Fruit fly (Drosophila melanogaster) whole organism, pupa: ENCODE data around the gene Bacc.

Experiments used
- CG10348 ChIP-seq: fragments of 200-800 bp; sonication (Bioruptor generic); IDR thresholded peaks from 2 replicates; pipeline ENCODE4 v1.3.6; 2022; ENCODE audit warnings: missing biosample characterization, missing genetic modification characterization
- CG12605 ChIP-seq: fragments of 200-800 bp; sonication (Bioruptor generic); IDR thresholded peaks from 2 replicates; pipeline ENCODE4 v1.3.6; 2022; ENCODE audit warnings: missing biosample characterization, missing genetic modification characterization
- CG13204 ChIP-seq: fragments of 200-800 bp; sonication (Bioruptor generic); optimal IDR thresholded peaks from 2 replicates; lab custom pipeline; 2018; ENCODE audit warnings: missing biosample characterization, mild to moderate bottlenecking, missing genetic modification characterization, moderate library complexity
- CG14655 ChIP-seq: fragments of 200-800 bp; sonication (Bioruptor generic); optimal IDR thresholded peaks from 3 replicates; lab custom pipeline; 2017; ENCODE audit warnings: mild to moderate bottlenecking, missing biosample characterization, missing genetic modification reagents, missing genetic modification characterization
- CG15710 ChIP-seq: fragments of 200-800 bp; sonication (Bioruptor generic); optimal IDR thresholded peaks from 2 replicates; lab custom pipeline; 2018; ENCODE audit warnings: missing biosample characterization, mild to moderate bottlenecking, missing genetic modification characterization, moderate library complexity
- CG17806 ChIP-seq: fragments of 200-800 bp; sonication (Bioruptor generic); optimal IDR thresholded peaks from 2 replicates; lab custom pipeline; 2018; ENCODE audit warnings: missing biosample characterization, mild to moderate bottlenecking, missing genetic modification characterization, moderate library complexity
- CG32121 ChIP-seq: fragments of 200-800 bp; sonication (Bioruptor generic); IDR thresholded peaks from 2 replicates; pipeline ENCODE4 v1.3.6; 2022; ENCODE audit warnings: missing biosample characterization, missing genetic modification characterization
- CG34367 ChIP-seq: fragments of 200-800 bp; sonication (Bioruptor generic); optimal IDR thresholded peaks from 2 replicates; lab custom pipeline; 2018; ENCODE audit warnings: missing biosample characterization, mild to moderate bottlenecking, missing genetic modification characterization
- CG4496 ChIP-seq: fragments of 200-800 bp; sonication (Bioruptor generic); IDR thresholded peaks from 3 replicates; pipeline ENCODE4 v1.3.6; 2022; ENCODE audit warnings: missing biosample characterization, missing genetic modification characterization
- CG8159 ChIP-seq: fragments of 200-800 bp; sonication (Bioruptor generic); optimal IDR thresholded peaks from 3 replicates; lab custom pipeline; 2018; ENCODE audit warnings: missing biosample characterization, mild to moderate bottlenecking, missing genetic modification characterization, moderate library complexity
- CG8301 ChIP-seq: fragments of 200-800 bp; sonication (Bioruptor generic); optimal IDR thresholded peaks from 2 replicates; lab custom pipeline; 2018; ENCODE audit warnings: missing biosample characterization, mild to moderate bottlenecking, missing genetic modification characterization
- CG9948 ChIP-seq: fragments of 200-800 bp; sonication (Bioruptor generic); optimal IDR thresholded peaks from 2 replicates; lab custom pipeline; 2018; ENCODE audit warnings: missing biosample characterization, mild to moderate bottlenecking, missing genetic modification characterization, moderate library complexity
- D1 ChIP-seq: fragments of 200-800 bp; sonication (Bioruptor generic); optimal IDR thresholded peaks from 2 replicates; lab custom pipeline; 2018; ENCODE audit warnings: missing biosample characterization, mild to moderate bottlenecking, missing genetic modification characterization, moderate library complexity
- EcR ChIP-seq: fragments of 200-800 bp; sonication (Bioruptor generic); optimal IDR thresholded peaks from 3 replicates; lab custom pipeline; 2019; ENCODE audit warnings: missing biosample characterization, missing genetic modification characterization, mild to moderate bottlenecking, moderate library complexity, missing genetic modification reagents
- Ets98B ChIP-seq: fragments of 200-800 bp; sonication (Bioruptor generic); IDR thresholded peaks from 2 replicates; pipeline ENCODE4 v1.3.6; 2022; ENCODE audit warnings: missing biosample characterization, missing genetic modification characterization
- Pif1A ChIP-seq: fragments of 200-800 bp; sonication (Bioruptor generic); optimal IDR thresholded peaks from 3 replicates; lab custom pipeline; 2016; ENCODE audit warnings: missing biosample characterization, missing genetic modification characterization
- Pif1B ChIP-seq: fragments of 200-800 bp; sonication (Bioruptor generic); optimal IDR thresholded peaks from 3 replicates; lab custom pipeline; 2016; ENCODE audit warnings: missing biosample characterization, missing genetic modification characterization
- Snoo ChIP-seq: fragments of 200-800 bp; sonication (Bioruptor generic); optimal IDR thresholded peaks from 3 replicates; lab custom pipeline; 2017; ENCODE audit warnings: missing biosample characterization, mild to moderate bottlenecking, missing genetic modification characterization, inconsistent platforms
- fd96Ca ChIP-seq: fragments of 200-800 bp; sonication (Bioruptor generic); IDR thresholded peaks from 3 replicates; pipeline ENCODE4 v1.3.6; 2022; ENCODE audit warnings: missing biosample characterization, missing genetic modification characterization
- gl ChIP-seq: fragments of 200-800 bp; sonication (Bioruptor generic); optimal IDR thresholded peaks from 2 replicates; lab custom pipeline; 2018; ENCODE audit warnings: missing biosample characterization, mild to moderate bottlenecking, missing genetic modification characterization
- rn ChIP-seq: fragments of 200-800 bp; sonication (Bioruptor generic); IDR thresholded peaks from 2 replicates; pipeline ENCODE4 v1.3.6; 2022; ENCODE audit warnings: missing biosample characterization, missing genetic modification characterization

The Bacc gene

dm6 chr2L:2767627-2768026 lies 15.4 kb downstream of the Bacc start, which contains the start of the genes Taf10b and Taf10:
Gene Taf10b (minus strand): TSS chr2L:2767845.
Gene Taf10 (plus strand): TSS chr2L:2767890.
- peak; percentile 46; the same call in 1 of the 3 replicates for TF ChIP-seq fd96Ca
- no peak for TF ChIP-seq CG10348 (GFP tag; lab: Robert Waterston, UW)

dm6 chr2L:2769476-2770185 lies 17.4 kb downstream of the Bacc start, which contains the start of the genes colt and HINT1:
Gene colt (minus strand): TSS chr2L:2770069.
Gene HINT1 (plus strand): TSS chr2L:2770135.
- peak; percentile 87 for TF ChIP-seq Pif1B (GFP tag; lab: Kevin White, UChicago)
- peak; percentile 48; the same call in 1 of the 2 replicates for TF ChIP-seq CG32121 (GFP tag; lab: Robert Waterston, UW)
- no peak for TF ChIP-seq CG10348 (GFP tag; lab: Robert Waterston, UW)
- TF ChIP-seq Ets98B (GFP tag; lab: Robert Waterston, UW): peak; percentile 55
- peak; percentile 78 for TF ChIP-seq CG4496 (GFP tag; lab: Robert Waterston, UW)
- peak; percentile 93 for TF ChIP-seq CG13204 (GFP tag; lab: Kevin White, UChicago)
- peak; percentile 58 for TF ChIP-seq EcR (GFP tag; lab: Kevin White, UChicago)
- peak; percentile 82 for TF ChIP-seq CG8301 (tag; lab: Kevin White, UChicago)
- TF ChIP-seq fd96Ca: peak; percentile 16; the same call in 1 of the 3 replicates
- TF ChIP-seq rn: no peak
- peak; percentile 73 for TF ChIP-seq Snoo (tag; lab: Kevin White, UChicago)
- peak; percentile 91 for TF ChIP-seq Pif1A (GFP tag; lab: Kevin White, UChicago)
- TF ChIP-seq CG17806: peak; percentile 66
- peak; percentile 77 for TF ChIP-seq CG8159 (tag; lab: Kevin White, UChicago)
- no peak for TF ChIP-seq D1 (tag; lab: Kevin White, UChicago)
- TF ChIP-seq CG9948 (tag; lab: Kevin White, UChicago): peak; percentile 57
- peak; percentile 51 for TF ChIP-seq CG15710 (tag; lab: Kevin White, UChicago)
- peak; percentile 88 for TF ChIP-seq CG14655 (GFP tag; lab: Kevin White, UChicago)
- TF ChIP-seq CG34367 (tag; lab: Kevin White, UChicago): peak; percentile 82
- TF ChIP-seq gl: peak; percentile 97
- peak; percentile 67; the same call in 1 of the 2 replicates for TF ChIP-seq CG12605 (GFP tag; lab: Robert Waterston, UW)

dm6 chr2L:2771676-2772075 lies 19.4 kb downstream of the Bacc start, which contains the start of gene CG15399:
Gene CG15399 (minus strand): TSS chr2L:2771776.
- TF ChIP-seq CG15710 (tag; lab: Kevin White, UChicago) (no peak), Snoo (tag; lab: Kevin White, UChicago) (no peak), CG13204 (GFP tag; lab: Kevin White, UChicago) (no peak), Ets98B (GFP tag; lab: Robert Waterston, UW) (no peak), rn (no peak), CG14655 (GFP tag; lab: Kevin White, UChicago) (no peak), EcR (GFP tag; lab: Kevin White, UChicago) (no peak), Pif1A (GFP tag; lab: Kevin White, UChicago) (no peak), CG8301 (tag; lab: Kevin White, UChicago) (no peak), D1 (tag; lab: Kevin White, UChicago) (no peak), fd96Ca (no peak), CG32121 (GFP tag; lab: Robert Waterston, UW) (no peak), CG4496 (GFP tag; lab: Robert Waterston, UW) (no peak), CG12605 (GFP tag; lab: Robert Waterston, UW) (no peak), CG9948 (tag; lab: Kevin White, UChicago) (no peak), gl (no peak), Pif1B (GFP tag; lab: Kevin White, UChicago) (no peak), CG34367 (tag; lab: Kevin White, UChicago) (no peak)

dm6 chr2L:2782790-2783189 lies 30.5 kb downstream of the Bacc start:
- TF ChIP-seq CG34367 (tag; lab: Kevin White, UChicago) (no peak), Snoo (tag; lab: Kevin White, UChicago) (no peak), CG8301 (tag; lab: Kevin White, UChicago) (no peak), Pif1A (GFP tag; lab: Kevin White, UChicago) (no peak), CG10348 (GFP tag; lab: Robert Waterston, UW) (no peak)

- no peak for TF ChIP-seq CG14655 (GFP tag; lab: Kevin White, UChicago)
- TF ChIP-seq CG9948 (tag; lab: Kevin White, UChicago): no peak
- no peak for TF ChIP-seq Pif1B (GFP tag; lab: Kevin White, UChicago)
- no peak for TF ChIP-seq CG15710 (tag; lab: Kevin White, UChicago)
- TF ChIP-seq CG8159 (tag; lab: Kevin White, UChicago): no peak
- TF ChIP-seq EcR (GFP tag; lab: Kevin White, UChicago): no peak
- no peak for TF ChIP-seq Ets98B (GFP tag; lab: Robert Waterston, UW)
- no peak for TF ChIP-seq CG34367 (tag; lab: Kevin White, UChicago)
- no peak for TF ChIP-seq CG8301 (tag; lab: Kevin White, UChicago)
- no peak for TF ChIP-seq rn
- no peak for TF ChIP-seq CG4496 (GFP tag; lab: Robert Waterston, UW)
- TF ChIP-seq gl: no peak
- no peak for TF ChIP-seq CG12605 (GFP tag; lab: Robert Waterston, UW)
- TF ChIP-seq Snoo (tag; lab: Kevin White, UChicago): no peak
Measured at dm6 chr2L:2797186-2797585, 44.9 kb downstream of the Bacc start.
